Comparison of ENCODE assay signal across 6 worm cellular contexts in the genomic region with DNA sequence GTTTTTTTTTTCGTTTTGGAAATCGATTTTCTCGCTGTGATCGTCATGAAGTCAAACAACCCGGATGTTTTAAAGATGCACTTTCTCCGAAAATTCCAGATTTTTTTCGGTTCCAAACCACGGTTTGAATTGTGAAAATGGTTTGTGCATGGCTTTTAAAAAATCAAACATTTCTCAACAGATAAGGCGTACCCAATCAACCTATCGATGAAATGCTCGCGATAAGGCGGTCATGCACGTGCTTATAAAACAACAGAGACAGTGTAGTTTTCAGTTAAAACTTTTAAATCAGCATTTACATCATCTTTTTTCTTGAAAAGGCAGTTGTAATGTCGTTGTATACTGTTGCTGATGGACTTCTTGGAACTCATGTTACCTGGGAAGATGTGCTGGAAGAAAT.
TF ChIP-seq lines count a peak whose summit lies in the region.

A gene (plus strand): TSS at position 283 of the 400 bp plus-strand sequence.

TF ChIP-seq in whole organism, L1 larva, 84 proteins besides CTCF, POLR2A, EP300 and RAD21:
- TF ChIP-seq fkh-10 (GFP tag; optimal IDR thresholded peaks at IDR 0.05; lab: Kevin White, UChicago) (no peak), ztf-4 (tag; optimal IDR thresholded peaks at IDR 0.05; lab: Kevin White, UChicago) (no peak), efl-1 (optimal IDR thresholded peaks at IDR 0.05; lab: Kevin White, UChicago) (no peak), efl-1 (GFP tag; optimal IDR thresholded peaks at IDR 0.05 in 1 of 2; lab: Kevin White, UChicago) (peak in 1 of 2 experiments; percentile 43), fos-1 (tag; optimal IDR thresholded peaks at IDR 0.05; lab: Kevin White, UChicago) (no peak), irx-1 (tag; optimal IDR thresholded peaks at IDR 0.05; lab: Kevin White, UChicago) (no peak), efl-3 (GFP tag; optimal IDR thresholded peaks at IDR 0.05; lab: Kevin White, UChicago) (no peak), C04F5.9 (tag; optimal IDR thresholded peaks at IDR 0.05; lab: Kevin White, UChicago) (no peak), elt-2 (tag; optimal IDR thresholded peaks at IDR 0.05; lab: Kevin White, UChicago) (peak; percentile 89), nhr-20 (tag; optimal IDR thresholded peaks at IDR 0.05; lab: Kevin White, UChicago) (peak; percentile 51), blmp-1 (tag; optimal IDR thresholded peaks at IDR 0.05; lab: Kevin White, UChicago) (no peak), lin-35 (GFP tag; optimal IDR thresholded peaks at IDR 0.05; lab: Kevin White, UChicago) (peak in 1 of 2 experiments; percentile 19)
TF ChIP-seq in whole organism, L1 larva: peak in this region for 4.

TF ChIP-seq in whole organism, L2 larva, 48 proteins besides CTCF, POLR2A, EP300 and RAD21:
- TF ChIP-seq sma-9 (GFP tag; optimal IDR thresholded peaks at IDR 0.05; lab: Kevin White, UChicago) (peak; percentile 71), sma-9 (tag; optimal IDR thresholded peaks at IDR 0.05; lab: Kevin White, UChicago) (no peak), crh-2 (tag; optimal IDR thresholded peaks at IDR 0.05; lab: Kevin White, UChicago) (peak; percentile 54), alr-1 (tag; optimal IDR thresholded peaks at IDR 0.05; lab: Kevin White, UChicago) (no peak), ztf-4 (tag; optimal IDR thresholded peaks at IDR 0.05; lab: Kevin White, UChicago) (no peak), fos-1 (tag; optimal IDR thresholded peaks at IDR 0.05; lab: Kevin White, UChicago) (peak; percentile 43)
TF ChIP-seq in whole organism, L2 larva: peak in this region for 3.

TF ChIP-seq in whole organism, L3 larva, 47 proteins besides CTCF, POLR2A, EP300 and RAD21:
- TF ChIP-seq pqm-1 (tag; optimal IDR thresholded peaks at IDR 0.05; lab: Kevin White, UChicago) = peak; percentile 29
- peak; percentile 94 for TF ChIP-seq elt-2 (tag; optimal IDR thresholded peaks at IDR 0.05; lab: Kevin White, UChicago)
- no peak for TF ChIP-seq nhr-43 (tag; optimal IDR thresholded peaks at IDR 0.05; lab: Kevin White, UChicago; ENCODE audit: poor library complexity, severe bottlenecking)

TF ChIP-seq in whole organism, L4 larva, 104 proteins besides CTCF, POLR2A, EP300 and RAD21 (continues in another document):
- no peak for TF ChIP-seq tag-97 (GFP tag; IDR thresholded peaks at IDR 0.05; lab: Robert Waterston, UW)
- TF ChIP-seq ceh-82 (tag; optimal IDR thresholded peaks at IDR 0.05; lab: Kevin White, UChicago) = no peak
- no peak for TF ChIP-seq F44E2.7 (GFP tag; IDR thresholded peaks at IDR 0.05; lab: Robert Waterston, UW)
- peak; percentile 3 for TF ChIP-seq nhr-102 (tag; optimal IDR thresholded peaks at IDR 0.05; lab: Kevin White, UChicago)
- TF ChIP-seq T20F7.1 (GFP tag; optimal IDR thresholded peaks at IDR 0.05; lab: Kevin White, UChicago) = peak; percentile 14
- TF ChIP-seq nhr-77 (tag; optimal IDR thresholded peaks at IDR 0.05; lab: Kevin White, UChicago) = no peak
- TF ChIP-seq pqm-1 (tag; optimal IDR thresholded peaks at IDR 0.05; lab: Kevin White, UChicago) = peak; percentile 89
- TF ChIP-seq lin-15B (tag; optimal IDR thresholded peaks at IDR 0.05; lab: Kevin White, UChicago) = no peak
- TF ChIP-seq hlh-30 (tag; optimal IDR thresholded peaks at IDR 0.05; lab: Kevin White, UChicago; ENCODE audit: insufficient read depth) = peak; percentile 17
- peak; percentile 73 for TF ChIP-seq hlh-11 (tag; optimal IDR thresholded peaks at IDR 0.05; lab: Kevin White, UChicago)
- TF ChIP-seq nhr-111 (GFP tag; optimal IDR thresholded peaks at IDR 0.05; lab: Kevin White, UChicago) = no peak
- TF ChIP-seq jun-1 (tag; optimal IDR thresholded peaks at IDR 0.05; lab: Kevin White, UChicago) = no peak
- TF ChIP-seq lir-3 (tag; optimal IDR thresholded peaks at IDR 0.05; lab: Kevin White, UChicago) = no peak
- no peak for TF ChIP-seq lin-1 (GFP tag; IDR thresholded peaks at IDR 0.05; lab: Robert Waterston, UW)
- no peak for TF ChIP-seq F26F4.8 (GFP tag; conservative IDR thresholded peaks at IDR 0.05; lab: Robert Waterston, UW)
- TF ChIP-seq Y105C5A.15 (GFP tag; IDR thresholded peaks at IDR 0.05; lab: Robert Waterston, UW) = no peak
- no peak for TF ChIP-seq lin-13 (GFP tag; optimal IDR thresholded peaks at IDR 0.05; lab: Kevin White, UChicago)
- no peak for TF ChIP-seq aly-2 (tag; optimal IDR thresholded peaks at IDR 0.05; lab: Kevin White, UChicago)
- TF ChIP-seq hmg-1.1 (GFP tag; IDR thresholded peaks at IDR 0.05; lab: Robert Waterston, UW) = no peak
- peak; percentile 61 for TF ChIP-seq aha-1 (tag; lab: Kevin White, UChicago)
- TF ChIP-seq ceh-28 (tag; optimal IDR thresholded peaks at IDR 0.05; lab: Kevin White, UChicago) = no peak
- TF ChIP-seq daf-16 (GFP tag; optimal IDR thresholded peaks at IDR 0.05; lab: Kevin White, UChicago) = no peak
- TF ChIP-seq daf-16 (tag; optimal IDR thresholded peaks at IDR 0.05; lab: Kevin White, UChicago) = peak; percentile 49

TF ChIP-seq in whole organism, late embryonic, 69 proteins besides CTCF, POLR2A, EP300 and RAD21:
- TF ChIP-seq fax-1 (tag; optimal IDR thresholded peaks at IDR 0.05; lab: Kevin White, UChicago) (no peak), elt-2 (tag; optimal IDR thresholded peaks at IDR 0.05; lab: Kevin White, UChicago) (peak; percentile 63)

TF ChIP-seq in whole organism, young adult, 124 proteins besides CTCF, POLR2A, EP300 and RAD21:
- no peak for TF ChIP-seq hrde-1 (tag; optimal IDR thresholded peaks at IDR 0.05; lab: Kevin White, UChicago; ENCODE audit: borderline replicate concordance)
- no peak for TF ChIP-seq snpc-3.4 (tag; optimal IDR thresholded peaks at IDR 0.05; lab: Kevin White, UChicago)
- TF ChIP-seq F49E8.2 (tag; optimal IDR thresholded peaks at IDR 0.05; lab: Kevin White, UChicago; ENCODE audit: insufficient read depth) = no peak
- TF ChIP-seq nhr-80 (tag; optimal IDR thresholded peaks at IDR 0.05; lab: Kevin White, UChicago) = peak; percentile 92
- no peak for TF ChIP-seq xnd-1 (tag; optimal IDR thresholded peaks at IDR 0.05; lab: Kevin White, UChicago)
